Fruit fly (Drosophila melanogaster): ENCODE results near the gene Sdr.

Sdr gene

DNA sequence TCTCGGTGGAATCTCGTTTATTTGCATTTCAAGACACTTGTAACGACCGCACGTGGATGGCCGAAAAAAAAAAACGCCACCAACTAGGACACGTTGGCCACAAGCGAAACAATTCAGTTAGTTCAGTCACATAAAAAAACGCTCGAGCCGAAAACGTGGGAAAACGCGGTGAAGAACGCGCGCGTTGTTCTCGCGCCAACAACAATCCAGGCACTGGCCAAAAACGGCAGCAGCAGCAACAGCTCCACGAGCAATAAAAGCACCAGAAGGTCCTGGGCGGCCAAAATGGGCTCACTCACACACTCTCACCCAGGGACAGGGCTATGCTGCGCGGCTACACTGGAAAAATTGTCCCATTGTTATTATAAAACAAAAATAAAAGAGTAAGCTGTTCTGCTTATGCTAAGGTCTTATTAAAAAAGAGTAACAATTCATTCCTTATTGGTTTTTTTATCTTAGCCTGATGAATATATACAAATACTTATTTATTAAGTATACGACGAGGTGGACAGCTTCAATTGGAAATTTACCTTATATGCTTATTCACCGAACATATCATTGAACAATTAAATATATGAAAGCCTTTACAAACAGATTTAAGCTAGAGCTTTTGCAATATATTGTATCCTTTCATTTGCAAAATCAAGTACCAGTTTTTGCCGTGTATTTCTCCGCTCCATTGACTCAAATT, 43.0 kb upstream of the Sdr start, which contains the start of gene btsz (continued):
- TF ChIP-seq H2.0 (GFP tag; IDR thresholded peaks at IDR 0.05) (no peak), Dbx (GFP tag; IDR thresholded peaks at IDR 0.05) (0 out of 3 replicates have a peak, but pooled peaks have one; percentile 24), CG15269 (tag; optimal IDR thresholded peaks at IDR 0.05) (peak; percentile 53), sens (GFP tag) (peak; percentile 53), Hsf (GFP tag; optimal IDR thresholded peaks at IDR 0.05) (peak; percentile 15), CG4424 (GFP tag; optimal IDR thresholded peaks at IDR 0.05) (peak; percentile 52), nom (GFP tag; optimal IDR thresholded peaks at IDR 0.05) (no peak), CG6689 (GFP tag; IDR thresholded peaks at IDR 0.05) (0 out of 2 replicates have a peak, but pooled peaks have one; percentile 31), D19B (GFP tag; optimal IDR thresholded peaks at IDR 0.05) (peak; percentile 20), lbe (GFP tag; optimal IDR thresholded peaks at IDR 0.05) (no peak), Atf6 (GFP tag; IDR thresholded peaks at IDR 0.05) (0 out of 2 replicates have a peak, but pooled peaks have one; percentile 16), klu (GFP tag; IDR thresholded peaks at IDR 0.05) (no peak), stwl (tag; optimal IDR thresholded peaks at IDR 0.05) (no peak), Fer2 (tag; optimal IDR thresholded peaks at IDR 0.05) (peak; percentile 19), CG9817 (tag; optimal IDR thresholded peaks at IDR 0.05) (peak; percentile 13), ERR (GFP tag; optimal IDR thresholded peaks at IDR 0.05) (no peak), Hr3 (GFP tag; optimal IDR thresholded peaks at IDR 0.05) (peak; percentile 18), E2f1 (GFP tag; IDR thresholded peaks at IDR 0.05) (no peak), CG3407 (GFP tag; optimal IDR thresholded peaks at IDR 0.05) (no peak), Antp (GFP tag; optimal IDR thresholded peaks at IDR 0.05) (no peak), CG32767 (GFP tag; IDR thresholded peaks at IDR 0.05) (no peak), amos (GFP tag; IDR thresholded peaks at IDR 0.05; ENCODE audit: partially characterized antibody) (no peak; the same call in 1 of the 2 replicates), MESR4 (GFP tag; optimal IDR thresholded peaks at IDR 0.05) (no peak), CG16779 (GFP tag; IDR thresholded peaks at IDR 0.05) (peak; percentile 78), CG13296 (GFP tag; optimal IDR thresholded peaks at IDR 0.05) (peak; percentile 64), odd (GFP tag; optimal IDR thresholded peaks at IDR 0.05) (peak; percentile 22), CG15514 (GFP tag; optimal IDR thresholded peaks at IDR 0.05) (peak; percentile 47), CG2875 (GFP tag; optimal IDR thresholded peaks at IDR 0.05) (no peak), tna (GFP tag; IDR thresholded peaks at IDR 0.05; ENCODE audit: partially characterized antibody) (no peak), CG6683 (GFP tag; optimal IDR thresholded peaks at IDR 0.05) (peak; percentile 43), dysf (GFP tag; IDR thresholded peaks at IDR 0.05) (peak; percentile 47; the same call in 2 of the 3 replicates), CG8924 (tag; optimal IDR thresholded peaks at IDR 0.05) (peak; percentile 45), Fer3 (tag; optimal IDR thresholded peaks at IDR 0.05) (peak; percentile 10), Hand (GFP tag; optimal IDR thresholded peaks at IDR 0.05) (peak; percentile 69), CG10147 (GFP tag; optimal IDR thresholded peaks at IDR 0.05) (peak; percentile 72), gt (GFP tag; IDR thresholded peaks at IDR 0.05) (no peak), CG34224 (GFP tag; IDR thresholded peaks at IDR 0.05; ENCODE audit: partially characterized antibody) (no peak), CG13624 (GFP tag; optimal IDR thresholded peaks at IDR 0.05) (peak; percentile 6), CG9727 (GFP tag; optimal IDR thresholded peaks at IDR 0.05) (peak; percentile 71), BtbVII (GFP tag; optimal IDR thresholded peaks at IDR 0.05) (peak; percentile 49), CG1233 (GFP tag; optimal IDR thresholded peaks at IDR 0.05) (peak; percentile 13), CG34376 (GFP tag; optimal IDR thresholded peaks at IDR 0.05) (peak; percentile 75), abd-A (tag; optimal IDR thresholded peaks at IDR 0.05) (peak; percentile 32), scrt (GFP tag; optimal IDR thresholded peaks at IDR 0.05) (peak; percentile 57), Hey (tag; optimal IDR thresholded peaks at IDR 0.05) (no peak), CG4707 (GFP tag; optimal IDR thresholded peaks at IDR 0.05) (no peak), Sry-β (GFP tag; optimal IDR thresholded peaks at IDR 0.05) (no peak), CG7556 (GFP tag; optimal IDR thresholded peaks at IDR 0.05) (peak; percentile 86), gro (GFP tag; optimal IDR thresholded peaks at IDR 0.05) (no peak)

Measured in whole organism, embryonic.